Fruit fly (Drosophila melanogaster): ENCODE data around the gene CG31145.
A peak's percentile ranks its signal among the peaks of the same experiment; 100 is the strongest.

DNA sequence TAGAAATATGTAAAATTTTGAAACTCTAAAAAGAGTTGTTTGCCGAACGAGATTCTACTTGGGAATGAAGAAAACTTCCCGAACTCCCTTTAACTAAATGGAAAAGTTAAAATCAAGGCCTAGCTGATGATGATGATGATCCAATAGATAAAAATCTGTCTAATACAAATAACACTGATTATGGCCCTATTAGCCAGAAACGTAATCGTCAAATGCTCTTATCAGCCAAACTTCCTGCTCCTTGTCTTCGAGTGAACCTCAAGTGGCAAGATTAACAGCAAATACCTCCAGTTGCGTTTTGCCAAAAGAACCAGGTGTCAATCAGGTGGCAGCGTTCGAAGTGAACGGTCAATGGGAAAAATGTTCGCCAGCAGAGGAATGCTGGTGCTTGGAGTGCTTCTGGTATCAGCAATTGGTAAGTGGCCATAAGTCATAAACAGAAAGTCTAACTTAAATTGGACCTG, 30.9 kb upstream of the CG31145 start, which contains the start of the genes CG31468 and Gba1a:
- TF ChIP-seq CG4328 (GFP tag; optimal IDR thresholded peaks at IDR 0.05) = no peak
- no peak for TF ChIP-seq Hr39 (optimal IDR thresholded peaks at IDR 0.05)
- TF ChIP-seq abd-A (tag; optimal IDR thresholded peaks at IDR 0.05) = no peak
- no peak for TF ChIP-seq CG1233 (GFP tag; optimal IDR thresholded peaks at IDR 0.05)
- no peak for TF ChIP-seq CG6175 (GFP tag; IDR thresholded peaks at IDR 0.05)
- TF ChIP-seq h (optimal IDR thresholded peaks at IDR 0.05) = no peak
- no peak for TF ChIP-seq Xrp1 (GFP tag; IDR thresholded peaks at IDR 0.05)
- TF ChIP-seq trh (GFP tag; optimal IDR thresholded peaks at IDR 0.05) = no peak
- no peak for TF ChIP-seq sr (GFP tag; IDR thresholded peaks at IDR 0.05)
- TF ChIP-seq Elba2 (GFP tag; optimal IDR thresholded peaks at IDR 0.05) = peak; percentile 28
- no peak for TF ChIP-seq knrl (GFP tag; IDR thresholded peaks at IDR 0.05; ENCODE audit: partially characterized antibody)
- TF ChIP-seq D (optimal IDR thresholded peaks at IDR 0.05) = no peak
- TF ChIP-seq D (GFP tag; optimal IDR thresholded peaks at IDR 0.05) = no peak
- TF ChIP-seq pan (optimal IDR thresholded peaks at IDR 0.05) = no peak
- TF ChIP-seq pan (GFP tag; optimal IDR thresholded peaks at IDR 0.05 in 1 of 2, IDR thresholded peaks at IDR 0.05 in 1 of 2) = no peak

Measured in whole organism, embryonic.